Worm (Caenorhabditis elegans) whole organism, L4 larva: Measurements from ENCODE around the gene T28A8.3.

Experiments used
- D1046.2 ChIP-seq: fragments of 200-800 bp; sonication (Bioruptor generic); IDR thresholded peaks from 2 replicates; pipeline ENCODE4 v1.3.6; 2022; ENCODE audit warnings: missing genetic modification characterization, missing compliant biosample characterization
- F26F4.8 ChIP-seq: fragments of 200-800 bp; sonication (Bioruptor generic); conservative IDR thresholded peaks from 2 replicates; pipeline ENCODE4 v1.3.6; 2022; ENCODE audit warnings: missing genetic modification characterization, missing compliant biosample characterization
- F37D6.2 ChIP-seq: sonication (generic microtip); optimal IDR thresholded peaks from 2 replicates; lab custom pipeline; 2016; ENCODE audit warnings: mild to moderate bottlenecking, missing genetic modification characterization, missing compliant biosample characterization
- F44E2.7 ChIP-seq: fragments of 200-800 bp; sonication (Bioruptor generic); IDR thresholded peaks from 2 replicates; pipeline ENCODE4 v2.1.2; 2022; ENCODE audit warnings: missing genetic modification characterization, missing compliant biosample characterization
- F49E8.2 ChIP-seq: sonication (generic microtip); optimal IDR thresholded peaks from 2 replicates; lab custom pipeline; 2016; ENCODE audit warnings: missing compliant biosample characterization, mild to moderate bottlenecking, missing genetic modification characterization, borderline replicate concordance
- R02D3.7 ChIP-seq: fragments of 150-350 bp; sonication (generic microtip); optimal IDR thresholded peaks from 3 replicates; lab custom pipeline; 2014; ENCODE audit warnings: missing biosample characterization, missing genetic modification characterization
- T20F7.1 ChIP-seq: fragments of 200-800 bp; sonication (Bioruptor generic); optimal IDR thresholded peaks from 2 replicates; lab custom pipeline; 2018; ENCODE audit warnings: mild to moderate bottlenecking, missing genetic modification characterization, missing compliant biosample characterization
- Y105C5A.15 ChIP-seq: fragments of 200-800 bp; sonication (Bioruptor generic); IDR thresholded peaks from 2 replicates; pipeline ENCODE4 v1.3.6; 2022; ENCODE audit warnings: missing genetic modification characterization, missing compliant biosample characterization
- Y48G9A.11 ChIP-seq: fragments of 200-800 bp; sonication (Bioruptor generic); IDR thresholded peaks from 2 replicates; pipeline ENCODE4 v1.3.6; 2022; ENCODE audit warnings: missing genetic modification reagents, missing genetic modification characterization, missing compliant biosample characterization
- Y5F2A.4 ChIP-seq: fragments of 200-800 bp; sonication (Bioruptor generic); optimal IDR thresholded peaks from 2 replicates; lab custom pipeline; 2018; ENCODE audit warnings: mild to moderate bottlenecking, missing genetic modification characterization, missing compliant biosample characterization
- Y75B8A.6 ChIP-seq: fragments of 200-800 bp; sonication (Bioruptor generic); IDR thresholded peaks from 2 replicates; pipeline ENCODE4 v1.3.6; 2022; ENCODE audit warnings: missing genetic modification reagents, missing genetic modification characterization, missing compliant biosample characterization
- ZK337.2 ChIP-seq: fragments of 200-800 bp; sonication (Bioruptor generic); IDR thresholded peaks from 2 replicates; pipeline ENCODE4 v1.3.6; 2022; ENCODE audit warnings: missing genetic modification reagents, missing genetic modification characterization, missing compliant biosample characterization
- aly-2 ChIP-seq: sonication (generic microtip); optimal IDR thresholded peaks from 2 replicates; lab custom pipeline; 2018; ENCODE audit warnings: missing biosample characterization, missing genetic modification characterization
- ama-1 ChIP-seq: fragments of 150-350 bp; optimal IDR thresholded peaks from 2 replicates; lab custom pipeline; 2014; ENCODE audit warnings: inconsistent platforms, mixed read lengths
- attf-4 ChIP-seq: sonication (generic microtip); optimal IDR thresholded peaks from 3 replicates; lab custom pipeline; 2017; ENCODE audit warnings: missing biosample characterization, missing genetic modification characterization
- ceh-28 ChIP-seq: fragments of 150-350 bp; optimal IDR thresholded peaks from 2 replicates; lab custom pipeline; 2014; ENCODE audit warnings: missing biosample characterization, missing genetic modification reagents, missing genetic modification characterization
- ceh-32 ChIP-seq: sonication (generic microtip); optimal IDR thresholded peaks from 2 replicates; lab custom pipeline; 2016; ENCODE audit warnings: mild to moderate bottlenecking, missing genetic modification characterization, missing compliant biosample characterization; ENCODE audit not compliant: poor library complexity
- ceh-44 ChIP-seq: fragments of 200-800 bp; sonication (Bioruptor generic); IDR thresholded peaks from 2 replicates; pipeline ENCODE4 v1.3.6; 2022; ENCODE audit warnings: missing genetic modification reagents, missing genetic modification characterization, missing compliant biosample characterization
- ceh-62 ChIP-seq: sonication (generic microtip); optimal IDR thresholded peaks from 2 replicates; lab custom pipeline; 2017; ENCODE audit warnings: missing biosample characterization, missing genetic modification characterization
- ceh-82 ChIP-seq: sonication (generic microtip); optimal IDR thresholded peaks from 2 replicates; lab custom pipeline; 2017; ENCODE audit warnings: missing biosample characterization, missing genetic modification characterization
- daf-8 ChIP-seq: fragments of 200-800 bp; sonication (Bioruptor generic); IDR thresholded peaks from 2 replicates; pipeline ENCODE4 v1.3.6; 2022; ENCODE audit warnings: missing genetic modification characterization, missing compliant biosample characterization
- dmd-6 ChIP-seq: fragments of 200-800 bp; sonication (Bioruptor generic); IDR thresholded peaks from 2 replicates; pipeline ENCODE4 v1.3.6; 2022; ENCODE audit warnings: missing genetic modification reagents, missing genetic modification characterization, missing compliant biosample characterization
- dve-1 ChIP-seq: sonication (generic microtip); optimal IDR thresholded peaks from 2 replicates; lab custom pipeline; 2017; ENCODE audit warnings: antibody characterized with exemption, mild to moderate bottlenecking, missing genetic modification characterization, missing compliant biosample characterization; ENCODE audit not compliant: insufficient read depth
- egl-27 ChIP-seq: sonication (generic microtip); optimal IDR thresholded peaks from 3 replicates; lab custom pipeline; 2017; ENCODE audit warnings: missing biosample characterization, missing genetic modification reagents, missing genetic modification characterization
- egl-43 ChIP-seq: fragments of 200-800 bp; sonication (Bioruptor generic); IDR thresholded peaks from 2 replicates; pipeline ENCODE4 v1.3.6; 2022; ENCODE audit warnings: missing genetic modification reagents, missing genetic modification characterization, missing compliant biosample characterization
- hlh-11 ChIP-seq: fragments of 200-800 bp; sonication (Bioruptor generic); optimal IDR thresholded peaks from 2 replicates; lab custom pipeline; 2018; ENCODE audit warnings: mild to moderate bottlenecking, missing genetic modification characterization, missing compliant biosample characterization
- lin-1 ChIP-seq: fragments of 200-800 bp; sonication (Bioruptor generic); IDR thresholded peaks from 2 replicates; pipeline ENCODE4 v1.3.6; 2022; ENCODE audit warnings: missing genetic modification reagents, missing genetic modification characterization, missing compliant biosample characterization
- lin-13 ChIP-seq: fragments of 150-350 bp; optimal IDR thresholded peaks from 2 replicates; lab custom pipeline; 2014; ENCODE audit warnings: missing biosample characterization, missing genetic modification reagents, missing genetic modification characterization
- lin-29 ChIP-seq: fragments of 200-800 bp; sonication (Bioruptor generic); IDR thresholded peaks from 2 replicates; pipeline ENCODE4 v1.3.6; 2022; ENCODE audit warnings: missing genetic modification reagents, missing genetic modification characterization, missing compliant biosample characterization
- lin-38 ChIP-seq: fragments of 200-800 bp; sonication (Bioruptor generic); IDR thresholded peaks from 2 replicates; pipeline ENCODE4 v1.3.6; 2022; ENCODE audit warnings: missing genetic modification reagents, missing genetic modification characterization, missing compliant biosample characterization
- lin-39 ChIP-seq: fragments of 150-350 bp; optimal IDR thresholded peaks from 2 replicates; lab custom pipeline; 2014; ENCODE audit warnings: missing biosample characterization, missing genetic modification reagents, missing genetic modification characterization
- madf-5 ChIP-seq, 2 experiments: fragments of 200-800 bp; sonication (Bioruptor generic); IDR thresholded peaks; 2 replicates each; pipeline ENCODE4 v1.3.6; 2022; ENCODE audit warnings: missing compliant biosample characterization in 2 of 2, missing genetic modification characterization in 2 of 2
- madf-9 ChIP-seq: fragments of 200-800 bp; sonication (Bioruptor generic); conservative IDR thresholded peaks from 2 replicates; pipeline ENCODE4 v1.3.6; 2022; ENCODE audit warnings: missing genetic modification reagents, missing genetic modification characterization, missing compliant biosample characterization
- mdl-1 ChIP-seq, 2 experiments: fragments of 150-350 bp in 1 of 2; sonication (generic microtip) in 1 of 2; optimal IDR thresholded peaks; 2 replicates each; lab custom pipeline; 2014 to 2017; ENCODE audit warnings: missing biosample characterization in 2 of 2, missing genetic modification characterization in 2 of 2
- mdt-29 ChIP-seq: fragments of 200-800 bp; sonication (Bioruptor generic); IDR thresholded peaks from 2 replicates; pipeline ENCODE4 v1.3.6; 2022; ENCODE audit warnings: missing genetic modification reagents, missing genetic modification characterization, missing compliant biosample characterization
- mxl-3 ChIP-seq: fragments of 200-800 bp; sonication (Bioruptor generic); optimal IDR thresholded peaks from 2 replicates; lab custom pipeline; 2018; ENCODE audit warnings: mild to moderate bottlenecking, missing genetic modification characterization, missing compliant biosample characterization
- nhr-10 ChIP-seq: fragments of 150-350 bp; optimal IDR thresholded peaks from 2 replicates; lab custom pipeline; 2014; ENCODE audit warnings: missing biosample characterization, missing genetic modification characterization
- nhr-11 ChIP-seq: fragments of 150-350 bp; optimal IDR thresholded peaks from 2 replicates; lab custom pipeline; 2014; ENCODE audit warnings: missing biosample characterization, missing genetic modification characterization
- nhr-111 ChIP-seq: fragments of 200-800 bp; sonication (Bioruptor generic); optimal IDR thresholded peaks from 2 replicates; lab custom pipeline; 2018; ENCODE audit warnings: mild to moderate bottlenecking, missing genetic modification characterization, missing compliant biosample characterization
- nhr-237 ChIP-seq: sonication (generic microtip); optimal IDR thresholded peaks from 2 replicates; lab custom pipeline; 2017; ENCODE audit warnings: missing biosample characterization, missing genetic modification characterization
- nhr-42 ChIP-seq: fragments of 200-800 bp; sonication (Bioruptor generic); IDR thresholded peaks from 2 replicates; pipeline ENCODE4 v1.3.6; 2022; ENCODE audit warnings: missing genetic modification characterization, missing compliant biosample characterization
- nhr-6 ChIP-seq: fragments of 150-350 bp; optimal IDR thresholded peaks from 2 replicates; lab custom pipeline; 2014; ENCODE audit warnings: missing biosample characterization, missing genetic modification characterization
- nhr-77 ChIP-seq: fragments of 150-350 bp; optimal IDR thresholded peaks from 2 replicates; lab custom pipeline; 2014; ENCODE audit warnings: missing biosample characterization, missing genetic modification characterization
- php-3 ChIP-seq: fragments of 200-800 bp; sonication (Bioruptor generic); IDR thresholded peaks from 2 replicates; pipeline ENCODE4 v1.3.6; 2022; ENCODE audit warnings: missing genetic modification reagents, missing genetic modification characterization, missing compliant biosample characterization
- rbr-2 ChIP-seq: sonication (generic microtip); optimal IDR thresholded peaks from 2 replicates; lab custom pipeline; 2016; ENCODE audit warnings: missing genotype, missing genetic modification characterization, missing compliant biosample characterization
- sdz-12 ChIP-seq: fragments of 200-800 bp; sonication (Bioruptor generic); optimal IDR thresholded peaks from 2 replicates; lab custom pipeline; 2018; ENCODE audit warnings: mild to moderate bottlenecking, missing genetic modification characterization, missing compliant biosample characterization
- set-16 ChIP-seq: fragments of 200-800 bp; sonication (Bioruptor generic); IDR thresholded peaks from 2 replicates; pipeline ENCODE4 v1.3.6; 2022; ENCODE audit warnings: missing genetic modification reagents, missing genetic modification characterization, missing compliant biosample characterization
- snpc-4 ChIP-seq: fragments of 150-350 bp; optimal IDR thresholded peaks from 2 replicates; lab custom pipeline; 2014; ENCODE audit warnings: missing biosample characterization, missing genetic modification characterization
- zag-1 ChIP-seq: fragments of 150-350 bp; optimal IDR thresholded peaks from 2 replicates; lab custom pipeline; 2014; ENCODE audit warnings: missing biosample characterization, missing genetic modification characterization
- zfp-2 ChIP-seq: sonication (generic microtip); optimal IDR thresholded peaks from 2 replicates; lab custom pipeline; 2016; ENCODE audit warnings: mild to moderate bottlenecking, missing genetic modification characterization, missing compliant biosample characterization
- zfp-3 ChIP-seq: fragments of 200-800 bp; sonication (Bioruptor generic); conservative IDR thresholded peaks from 2 replicates; pipeline ENCODE4 v1.3.6; 2022; ENCODE audit warnings: missing genetic modification reagents, missing genetic modification characterization, missing compliant biosample characterization
- ztf-11 ChIP-seq: fragments of 150-350 bp; optimal IDR thresholded peaks from 2 replicates; lab custom pipeline; 2014; ENCODE audit warnings: missing biosample characterization, missing genetic modification characterization
- ztf-7 ChIP-seq: fragments of 150-350 bp; optimal IDR thresholded peaks from 2 replicates; lab custom pipeline; 2014; ENCODE audit warnings: missing biosample characterization, missing genetic modification characterization

The T28A8.3 gene

ce11 chrIII:13544593-13544992 is 38.8 kb downstream of the T28A8.3 start:
- TF ChIP-seq F37D6.2 (tag; lab: Kevin White, UChicago) (no peak), Y48G9A.11 (GFP tag; lab: Robert Waterston, UW) (no peak), ztf-7 (tag; lab: Kevin White, UChicago) (no peak), Y105C5A.15 (GFP tag; lab: Robert Waterston, UW) (no peak), nhr-10 (tag; lab: Kevin White, UChicago) (no peak), nhr-6 (no peak), zfp-2 (no peak), F44E2.7 (GFP tag; lab: Robert Waterston, UW) (no peak), nhr-42 (GFP tag; lab: Robert Waterston, UW) (no peak), php-3 (peak; percentile 40; the same call in 1 of the 2 replicates), nhr-237 (tag; lab: Kevin White, UChicago) (no peak), nhr-11 (tag; lab: Kevin White, UChicago) (no peak), mdl-1 (tag; optimal IDR thresholded peaks at IDR 0.05; lab: Kevin White, UChicago) (peak in 1 of 2 experiments; percentile 9), nhr-111 (GFP tag; lab: Kevin White, UChicago) (no peak), zag-1 (tag; lab: Kevin White, UChicago) (no peak), Y5F2A.4 (GFP tag; lab: Kevin White, UChicago) (no peak), snpc-4 (tag; lab: Kevin White, UChicago) (no peak), zfp-3 (GFP tag; lab: Robert Waterston, UW) (0 out of 2 replicates have a peak, but pooled peaks have one; percentile 10), ztf-11 (tag; lab: Kevin White, UChicago) (no peak), ceh-32 (tag; lab: Kevin White, UChicago) (no peak), nhr-77 (peak; percentile 76), ceh-28 (no peak), ceh-44 (GFP tag; lab: Robert Waterston, UW) (no peak), lin-1 (GFP tag; lab: Robert Waterston, UW) (no peak; the same call in 1 of the 2 replicates), lin-13 (GFP tag; lab: Kevin White, UChicago) (no peak), Y75B8A.6 (GFP tag; lab: Robert Waterston, UW) (no peak), daf-8 (GFP tag; lab: Robert Waterston, UW) (no peak), rbr-2 (tag; lab: Kevin White, UChicago) (no peak), aly-2 (tag; lab: Kevin White, UChicago) (no peak), attf-4 (tag; lab: Kevin White, UChicago) (no peak), ceh-62 (no peak), F49E8.2 (tag; lab: Kevin White, UChicago) (no peak), dve-1 (peak; percentile 85), dmd-6 (GFP tag; lab: Robert Waterston, UW) (peak; percentile 82), sdz-12 (GFP tag; lab: Kevin White, UChicago) (no peak), egl-43 (no peak), R02D3.7 (tag; lab: Kevin White, UChicago) (no peak), D1046.2 (no peak), madf-5 (GFP tag; IDR thresholded peaks at IDR 0.05; lab: Robert Waterston, UW) (0 out of 4 replicates have a peak, but pooled peaks of 1 of the 2 experiments have one; percentile 50), lin-38 (GFP tag; lab: Robert Waterston, UW) (no peak), hlh-11 (tag; lab: Kevin White, UChicago) (peak; percentile 89), mxl-3 (GFP tag; lab: Kevin White, UChicago) (peak; percentile 68), lin-29 (GFP tag; lab: Robert Waterston, UW) (no peak), T20F7.1 (GFP tag; lab: Kevin White, UChicago) (peak; percentile 9), mdt-29 (GFP tag; lab: Robert Waterston, UW) (no peak), lin-39 (tag; lab: Kevin White, UChicago) (no peak), madf-9 (GFP tag; lab: Robert Waterston, UW) (no peak), ama-1 (no peak), set-16 (GFP tag; lab: Robert Waterston, UW) (no peak), ceh-82 (tag; lab: Kevin White, UChicago) (no peak), egl-27 (no peak), ZK337.2 (no peak), F26F4.8 (GFP tag; lab: Robert Waterston, UW) (no peak)
